Worm (Caenorhabditis elegans) whole organism, mixed stage, embryonic: ENCODE measurements around the gene Y51B9A.7.

Experiments used
- M03D4.4 ChIP-seq: sonication (generic microtip); optimal IDR thresholded peaks from 2 replicates; lab custom pipeline; 2017; ENCODE audit warnings: mild to moderate bottlenecking, missing genetic modification characterization, missing compliant biosample characterization
- bed-3 ChIP-seq: fragments of 200-800 bp; sonication (Bioruptor generic); optimal IDR thresholded peaks from 3 replicates; lab custom pipeline; 2018; ENCODE audit warnings: mild to moderate bottlenecking, missing genetic modification characterization, moderate library complexity, missing compliant biosample characterization
- blmp-1 ChIP-seq: fragments of 150-350 bp; optimal IDR thresholded peaks from 2 replicates; lab custom pipeline; 2014; ENCODE audit warnings: missing biosample characterization, missing genetic modification characterization
- ceh-39 ChIP-seq: fragments of 150-350 bp; optimal IDR thresholded peaks from 2 replicates; lab custom pipeline; 2014; ENCODE audit warnings: missing biosample characterization, missing genetic modification characterization
- ceh-43 ChIP-seq: fragments of 200-800 bp; sonication (Bioruptor generic); optimal IDR thresholded peaks from 2 replicates; lab custom pipeline; 2018; ENCODE audit warnings: mild to moderate bottlenecking, missing genetic modification characterization, moderate library complexity, missing compliant biosample characterization
- ceh-83 ChIP-seq: fragments of 200-800 bp; sonication (Bioruptor generic); optimal IDR thresholded peaks from 2 replicates; lab custom pipeline; 2018; ENCODE audit warnings: mild to moderate bottlenecking, missing genetic modification characterization, missing compliant biosample characterization
- ces-1 ChIP-seq: fragments of 150-350 bp; optimal IDR thresholded peaks from 2 replicates; lab custom pipeline; 2014; ENCODE audit warnings: missing biosample characterization, missing genetic modification reagents, missing genetic modification characterization
- cnd-1 ChIP-seq: fragments of 200-800 bp; sonication (Bioruptor generic); optimal IDR thresholded peaks from 2 replicates; lab custom pipeline; 2018; ENCODE audit warnings: mild to moderate bottlenecking, missing genetic modification characterization, missing compliant biosample characterization
- drap-1 ChIP-seq: fragments of 200-800 bp; sonication (Bioruptor generic); optimal IDR thresholded peaks from 3 replicates; lab custom pipeline; 2018; ENCODE audit warnings: mild to moderate bottlenecking, missing genetic modification characterization, missing compliant biosample characterization
- elt-1 ChIP-seq: sonication (generic microtip); optimal IDR thresholded peaks from 2 replicates; lab custom pipeline; 2017; ENCODE audit warnings: missing genetic modification characterization, mild to moderate bottlenecking, missing compliant biosample characterization, antibody characterized with exemption, moderate library complexity, borderline replicate concordance; ENCODE audit not compliant: insufficient read depth
- elt-3 ChIP-seq: fragments of 150-350 bp; optimal IDR thresholded peaks from 2 replicates; lab custom pipeline; 2014; ENCODE audit warnings: missing biosample characterization, missing genetic modification characterization
- flh-1 ChIP-seq: fragments of 200-800 bp; sonication (Bioruptor generic); optimal IDR thresholded peaks from 2 replicates; lab custom pipeline; 2018; ENCODE audit warnings: mild to moderate bottlenecking, missing genetic modification characterization, moderate library complexity, missing compliant biosample characterization
- ham-2 ChIP-seq: fragments of 200-800 bp; sonication (Bioruptor generic); optimal IDR thresholded peaks from 2 replicates; lab custom pipeline; 2018; ENCODE audit warnings: mild to moderate bottlenecking, missing genetic modification characterization, missing compliant biosample characterization
- hlh-1 ChIP-seq: fragments of 150-350 bp; optimal IDR thresholded peaks from 2 replicates; lab custom pipeline; 2014; ENCODE audit warnings: missing biosample characterization, missing genetic modification reagents, missing genetic modification characterization
- lin-13 ChIP-seq: fragments of 150-350 bp; optimal IDR thresholded peaks from 2 replicates; lab custom pipeline; 2014; ENCODE audit warnings: missing biosample characterization, missing genetic modification characterization
- lin-32 ChIP-seq: fragments of 200-800 bp; sonication (Bioruptor generic); optimal IDR thresholded peaks from 2 replicates; lab custom pipeline; 2018; ENCODE audit warnings: mild to moderate bottlenecking, missing genetic modification characterization, missing compliant biosample characterization
- mab-5 ChIP-seq: fragments of 150-350 bp; optimal IDR thresholded peaks from 2 replicates; lab custom pipeline; 2014; ENCODE audit warnings: missing biosample characterization, missing genetic modification characterization
- mls-2 ChIP-seq: sonication (generic microtip); optimal IDR thresholded peaks from 2 replicates; lab custom pipeline; 2016; ENCODE audit warnings: mild to moderate bottlenecking, missing genetic modification characterization, moderate library complexity, missing compliant biosample characterization
- nhr-12 ChIP-seq: fragments of 150-350 bp; optimal IDR thresholded peaks from 2 replicates; lab custom pipeline; 2014; ENCODE audit warnings: missing biosample characterization, missing genetic modification characterization
- nhr-2 ChIP-seq: fragments of 150-350 bp; optimal IDR thresholded peaks from 2 replicates; lab custom pipeline; 2014; ENCODE audit warnings: missing biosample characterization, missing genetic modification characterization
- nhr-237 ChIP-seq: fragments of 150-350 bp; optimal IDR thresholded peaks from 2 replicates; lab custom pipeline; 2014; ENCODE audit warnings: missing biosample characterization, missing genetic modification characterization
- nhr-28 ChIP-seq: fragments of 150-350 bp; optimal IDR thresholded peaks from 2 replicates; lab custom pipeline; 2014; ENCODE audit warnings: missing biosample characterization, missing genetic modification characterization
- nhr-76 ChIP-seq: sonication (generic microtip); optimal IDR thresholded peaks from 2 replicates; lab custom pipeline; 2017; ENCODE audit warnings: missing biosample characterization, missing genetic modification characterization
- pha-4 ChIP-seq: fragments of 150-350 bp; optimal IDR thresholded peaks from 2 replicates; lab custom pipeline; 2018; ENCODE audit warnings: missing biosample characterization, missing genetic modification reagents, missing genetic modification characterization
- sem-2 ChIP-seq: fragments of 200-800 bp; sonication (Bioruptor generic); optimal IDR thresholded peaks from 2 replicates; lab custom pipeline; 2018; ENCODE audit warnings: mild to moderate bottlenecking, missing genetic modification characterization, missing compliant biosample characterization
- snpc-4 ChIP-seq: fragments of 150-350 bp; optimal IDR thresholded peaks from 2 replicates; lab custom pipeline; 2014; ENCODE audit warnings: missing biosample characterization, missing genetic modification characterization
- tbx-8 ChIP-seq: fragments of 200-800 bp; sonication (Bioruptor generic); optimal IDR thresholded peaks from 2 replicates; lab custom pipeline; 2018; ENCODE audit warnings: mild to moderate bottlenecking, missing genetic modification characterization, moderate library complexity, missing compliant biosample characterization
- unc-120 ChIP-seq: sonication (generic microtip); optimal IDR thresholded peaks from 2 replicates; lab custom pipeline; 2017; ENCODE audit warnings: missing genetic modification characterization, missing compliant biosample characterization; ENCODE audit not compliant: poor library complexity, severe bottlenecking
- unc-39 ChIP-seq: fragments of 150-350 bp; optimal IDR thresholded peaks from 2 replicates; lab custom pipeline; 2014; ENCODE audit warnings: missing biosample characterization, missing genetic modification characterization
- unc-62 ChIP-seq: fragments of 150-350 bp; optimal IDR thresholded peaks from 2 replicates; lab custom pipeline; 2014; ENCODE audit warnings: missing biosample characterization, missing genetic modification reagents, missing genetic modification characterization
- zip-8 ChIP-seq: fragments of 150-350 bp; optimal IDR thresholded peaks from 2 replicates; lab custom pipeline; 2014; ENCODE audit warnings: missing biosample characterization, missing genetic modification characterization
- ztf-11 ChIP-seq: fragments of 150-350 bp; optimal IDR thresholded peaks from 2 replicates; lab custom pipeline; 2014; ENCODE audit warnings: missing biosample characterization, missing genetic modification characterization

The Y51B9A.7 gene

DNA sequence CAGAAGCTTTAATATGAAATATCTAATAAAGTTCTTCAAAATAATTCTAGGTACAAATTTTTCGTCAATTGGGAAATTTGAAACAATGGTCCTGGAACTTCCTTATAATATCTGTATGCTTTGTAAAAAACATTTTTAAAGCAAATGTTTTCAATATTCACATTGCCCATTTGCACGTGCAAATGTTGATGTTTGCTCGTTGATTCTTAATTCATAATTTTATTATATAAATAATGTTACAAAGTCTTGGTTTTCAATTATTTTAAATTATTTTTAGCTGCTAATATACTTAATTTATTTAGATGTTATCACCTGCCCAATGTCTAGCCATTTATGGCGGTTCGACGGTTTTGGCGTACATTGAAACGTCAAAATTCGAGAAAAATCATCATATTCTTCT is 22.1 kb downstream of the Y51B9A.7 start, which contains the start of gene M176.11:
M176.11 (plus strand) TSS at position 301 of the 400 bp plus-strand sequence.
- TF ChIP-seq unc-120 (tag; lab: Kevin White, UChicago) (no peak), ztf-11 (tag; lab: Kevin White, UChicago) (no peak), ceh-43 (GFP tag; lab: Kevin White, UChicago) (no peak), ceh-39 (no peak), cnd-1 (tag; lab: Kevin White, UChicago) (no peak), M03D4.4 (no peak), ces-1 (GFP tag; lab: Kevin White, UChicago) (no peak), snpc-4 (no peak), pha-4 (no peak), elt-1 (tag; lab: Kevin White, UChicago) (no peak), bed-3 (GFP tag; lab: Kevin White, UChicago) (no peak), zip-8 (no peak), nhr-28 (tag; lab: Kevin White, UChicago) (no peak), nhr-2 (tag; lab: Kevin White, UChicago) (no peak), flh-1 (GFP tag; lab: Kevin White, UChicago) (no peak), nhr-76 (tag; lab: Kevin White, UChicago) (no peak), ham-2 (GFP tag; lab: Kevin White, UChicago) (no peak), tbx-8 (GFP tag; lab: Kevin White, UChicago) (no peak)
- TF ChIP-seq, all 35 proteins: peak for 0

DNA sequence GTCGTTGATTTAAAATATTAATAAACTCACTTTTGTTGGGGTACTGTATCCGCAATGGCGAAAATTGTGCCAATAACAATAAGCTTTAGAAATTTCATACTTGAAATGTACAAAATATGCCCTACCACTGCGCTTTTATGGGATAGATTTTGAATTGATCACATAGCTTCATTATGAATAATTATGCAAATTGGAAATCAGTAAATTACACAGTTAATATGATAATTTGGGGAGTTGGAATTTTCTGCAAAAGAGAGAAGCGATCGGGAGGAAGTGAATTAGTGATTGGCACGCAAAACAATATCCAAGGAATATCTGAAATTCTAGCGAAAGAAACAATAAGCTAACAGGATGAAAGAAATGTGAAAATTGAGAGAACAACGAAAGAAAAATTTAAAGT is 26.2 kb downstream of the Y51B9A.7 start, which contains the start of gene M176.10:
M176.10 (minus strand) TSS at position 101 of the 400 bp plus-strand sequence.
- TF ChIP-seq ceh-39 (no peak), lin-32 (GFP tag; lab: Kevin White, UChicago) (no peak), unc-62 (no peak), ceh-83 (GFP tag; lab: Kevin White, UChicago) (no peak), nhr-76 (tag; lab: Kevin White, UChicago) (no peak), lin-13 (tag; lab: Kevin White, UChicago) (no peak), ces-1 (GFP tag; lab: Kevin White, UChicago) (no peak), nhr-12 (tag; lab: Kevin White, UChicago) (no peak), tbx-8 (GFP tag; lab: Kevin White, UChicago) (no peak), hlh-1 (no peak), unc-39 (tag; lab: Kevin White, UChicago) (no peak), ztf-11 (tag; lab: Kevin White, UChicago) (no peak), mls-2 (no peak), zip-8 (no peak), cnd-1 (tag; lab: Kevin White, UChicago) (no peak), M03D4.4 (no peak), mab-5 (tag; lab: Kevin White, UChicago) (no peak)

DNA sequence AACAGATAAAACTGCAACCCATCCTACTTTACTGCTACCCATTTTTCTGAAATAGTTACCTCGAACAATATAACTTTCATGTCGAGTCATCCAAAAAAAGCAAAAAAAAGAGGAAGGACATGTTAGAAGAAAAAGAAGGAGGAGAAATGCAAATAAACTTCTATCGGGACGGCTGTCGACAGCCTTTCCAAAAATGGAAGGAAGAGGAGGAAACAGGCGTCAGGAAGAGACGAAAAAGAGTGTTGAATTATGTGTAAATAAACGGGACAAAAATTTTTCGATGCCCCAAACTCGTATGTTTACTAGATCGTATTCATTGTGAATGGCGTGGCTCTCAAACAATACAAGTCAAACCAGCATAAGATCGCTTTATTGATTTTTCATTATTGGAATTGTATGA is 27.8 kb downstream of the Y51B9A.7 start, which contains the start of gene M176.5:
M176.5 (minus strand) TSS at position 101 of the 400 bp plus-strand sequence.
- TF ChIP-seq elt-1 (tag; lab: Kevin White, UChicago) (no peak), ztf-11 (tag; lab: Kevin White, UChicago) (no peak), nhr-28 (tag; lab: Kevin White, UChicago) (no peak), snpc-4 (no peak), lin-32 (GFP tag; lab: Kevin White, UChicago) (no peak), flh-1 (GFP tag; lab: Kevin White, UChicago) (no peak), lin-13 (tag; lab: Kevin White, UChicago) (no peak)
- TF ChIP-seq, all 35 proteins: peak for 0

DNA sequence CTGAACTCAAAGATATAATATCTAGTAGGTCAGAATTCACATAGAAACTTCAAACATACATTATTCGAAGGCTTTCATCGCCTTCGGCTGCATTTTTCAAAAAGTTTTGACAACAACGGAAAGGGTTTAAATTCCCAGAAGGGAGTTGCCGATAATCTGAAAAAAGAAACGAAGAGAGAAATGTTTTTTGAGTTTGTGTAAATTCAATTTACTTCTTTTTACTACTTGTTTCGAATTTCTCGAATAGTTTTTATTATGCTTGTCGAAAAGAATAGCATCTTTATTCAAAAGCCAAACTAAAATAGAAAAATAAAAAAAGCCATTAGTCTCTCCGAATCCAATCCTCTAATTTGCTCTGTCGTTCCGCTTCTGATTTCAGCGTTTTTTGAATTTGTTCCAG is 31.3 kb downstream of the Y51B9A.7 start:
- TF ChIP-seq drap-1 (GFP tag; lab: Kevin White, UChicago) = no peak
- TF ChIP-seq ceh-43 (GFP tag; lab: Kevin White, UChicago) = no peak
- TF ChIP-seq ces-1 (GFP tag; lab: Kevin White, UChicago) = peak; percentile 27
- TF ChIP-seq elt-3 (tag; lab: Kevin White, UChicago) = no peak

DNA sequence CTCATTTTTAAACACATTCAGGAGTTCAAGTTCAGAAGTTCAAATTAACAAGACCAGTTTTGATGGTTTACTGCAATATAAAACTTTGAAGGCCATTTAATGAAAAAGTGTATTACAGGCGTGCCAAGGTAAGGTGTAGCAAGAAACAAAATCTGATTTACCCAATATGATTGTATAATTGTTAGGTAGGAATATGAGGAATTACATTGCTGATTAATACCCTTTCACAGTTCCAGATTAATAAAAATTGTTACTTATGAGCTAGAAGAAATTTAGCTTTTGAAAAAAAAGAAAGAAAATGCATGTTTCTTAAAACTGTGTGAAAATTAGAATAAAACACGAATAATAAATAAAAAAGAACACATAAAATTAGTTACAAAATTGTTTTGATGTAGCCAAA is 33.8 kb downstream of the Y51B9A.7 start, which contains the start of gene kin-15:
kin-15 (minus strand) TSS at position 101 of the 400 bp plus-strand sequence.
- no peak for TF ChIP-seq blmp-1 (tag; lab: Kevin White, UChicago)
- TF ChIP-seq lin-13 (tag; lab: Kevin White, UChicago) = no peak
- no peak for TF ChIP-seq mab-5 (tag; lab: Kevin White, UChicago)
- no peak for TF ChIP-seq M03D4.4
- no peak for TF ChIP-seq nhr-2 (tag; lab: Kevin White, UChicago)
- no peak for TF ChIP-seq nhr-12 (tag; lab: Kevin White, UChicago)
- TF ChIP-seq ceh-43 (GFP tag; lab: Kevin White, UChicago) = no peak
- no peak for TF ChIP-seq ceh-83 (GFP tag; lab: Kevin White, UChicago)
- no peak for TF ChIP-seq zip-8
- no peak for TF ChIP-seq nhr-28 (tag; lab: Kevin White, UChicago)
- no peak for TF ChIP-seq ceh-39
- TF ChIP-seq mls-2 = no peak
- no peak for TF ChIP-seq ces-1 (GFP tag; lab: Kevin White, UChicago)
- no peak for TF ChIP-seq lin-32 (GFP tag; lab: Kevin White, UChicago)
- no peak for TF ChIP-seq nhr-237 (tag; lab: Kevin White, UChicago)
- no peak for TF ChIP-seq sem-2 (GFP tag; lab: Kevin White, UChicago)
- TF ChIP-seq nhr-76 (tag; lab: Kevin White, UChicago) = no peak
- TF ChIP-seq elt-3 (tag; lab: Kevin White, UChicago) = no peak
- TF ChIP-seq elt-1 (tag; lab: Kevin White, UChicago) = no peak
